Worm (Caenorhabditis elegans) whole organism, L1 larva: ENCODE measurements around the gene C39E6.2.

Source experiments
- C04F5.9 ChIP-seq: sonication (generic microtip); optimal IDR thresholded peaks from 2 replicates; lab custom pipeline; 2016; ENCODE audit warnings: missing genetic modification characterization, missing compliant biosample characterization
- C16A3.4 ChIP-seq: fragments of 150-350 bp; optimal IDR thresholded peaks from 2 replicates; lab custom pipeline; 2014; ENCODE audit warnings: missing biosample characterization, missing genetic modification characterization
- C34B4.2 ChIP-seq: sonication (generic microtip); optimal IDR thresholded peaks from 2 replicates; lab custom pipeline; 2017; ENCODE audit warnings: mild to moderate bottlenecking, missing genetic modification characterization, missing compliant biosample characterization
- F16B12.6 ChIP-seq: fragments of 150-350 bp; optimal IDR thresholded peaks from 2 replicates; lab custom pipeline; 2014; ENCODE audit warnings: missing biosample characterization, missing genetic modification characterization
- aha-1 ChIP-seq: fragments of 150-350 bp; optimal IDR thresholded peaks from 2 replicates; lab custom pipeline; 2014; ENCODE audit warnings: missing biosample characterization, missing genetic modification characterization
- ama-1 ChIP-seq: fragments of 150-350 bp; optimal IDR thresholded peaks from 2 replicates; lab custom pipeline; 2014
- blmp-1 ChIP-seq: fragments of 150-350 bp; optimal IDR thresholded peaks from 2 replicates; lab custom pipeline; 2014; ENCODE audit warnings: missing biosample characterization, missing genetic modification characterization
- ceh-8 ChIP-seq: fragments of 200-800 bp; sonication (Bioruptor generic); optimal IDR thresholded peaks from 2 replicates; lab custom pipeline; 2018; ENCODE audit warnings: mild to moderate bottlenecking, missing genetic modification characterization, moderate library complexity, missing compliant biosample characterization
- ceh-82 ChIP-seq, 3 experiments: fragments of 150-350 bp in 1 of 3; sonication (generic microtip) in 2 of 3; optimal IDR thresholded peaks; 2 replicates each; lab custom pipeline; 2014 to 2017; ENCODE audit warnings: missing biosample characterization in 3 of 3, missing genetic modification characterization in 3 of 3
- ceh-88 ChIP-seq: fragments of 200-800 bp; sonication (Bioruptor generic); IDR thresholded peaks from 2 replicates; pipeline ENCODE4 v1.3.6; 2022; ENCODE audit warnings: missing genetic modification characterization, missing compliant biosample characterization
- ceh-90 ChIP-seq: sonication (generic microtip); optimal IDR thresholded peaks from 2 replicates; lab custom pipeline; 2016; ENCODE audit warnings: missing genetic modification characterization, missing compliant biosample characterization
- ces-1 ChIP-seq: fragments of 150-350 bp; optimal IDR thresholded peaks from 2 replicates; lab custom pipeline; 2014; ENCODE audit warnings: missing biosample characterization, missing genetic modification reagents, missing genetic modification characterization
- dpl-1 ChIP-seq, 3 experiments: fragments of 150-350 bp in 2 of 3; sonication (generic microtip) in 1 of 3; optimal IDR thresholded peaks; 2 replicates each; lab custom pipeline; 2014 to 2017; ENCODE audit warnings: missing biosample characterization in 3 of 3, missing genetic modification characterization in 3 of 3, missing genetic modification reagents in 3 of 3
- dsc-1 ChIP-seq: sonication (generic microtip); optimal IDR thresholded peaks from 2 replicates; lab custom pipeline; 2016; ENCODE audit warnings: mild to moderate bottlenecking, missing genetic modification characterization, missing compliant biosample characterization
- efl-1 ChIP-seq, 4 experiments: fragments of 150-350 bp; optimal IDR thresholded peaks in 3 of 4; peaks in 1 of 4; 1 replicate in 1 of 4; 2 replicates in 3 of 4; lab custom pipeline; 2014; ENCODE audit warnings: missing biosample characterization in 2 of 4, missing genetic modification characterization in 2 of 4, missing genetic modification reagents in 2 of 4
- efl-3 ChIP-seq: fragments of 200-800 bp; sonication (Bioruptor generic); optimal IDR thresholded peaks from 2 replicates; lab custom pipeline; 2018; ENCODE audit warnings: mild to moderate bottlenecking, missing genetic modification characterization, missing compliant biosample characterization
- elt-3 ChIP-seq, 6 experiments: fragments of 150-350 bp in 1 of 6; sonication (generic microtip); optimal IDR thresholded peaks; 2 replicates each; lab custom pipeline; 2017 to 2018; ENCODE audit warnings: missing biosample characterization in 6 of 6, missing genetic modification characterization in 6 of 6, inconsistent platforms in 1 of 6
- fos-1 ChIP-seq: fragments of 150-350 bp; optimal IDR thresholded peaks from 2 replicates; lab custom pipeline; 2014; ENCODE audit warnings: missing biosample characterization, missing genetic modification characterization
- hlh-4 ChIP-seq: sonication (generic microtip); optimal IDR thresholded peaks from 2 replicates; lab custom pipeline; 2016; ENCODE audit warnings: mild to moderate bottlenecking, missing genetic modification characterization, missing compliant biosample characterization
- hpl-2 ChIP-seq: fragments of 150-350 bp; optimal IDR thresholded peaks from 2 replicates; lab custom pipeline; 2014; ENCODE audit warnings: missing biosample characterization, missing genetic modification reagents, missing genetic modification characterization
- irx-1 ChIP-seq: sonication (generic microtip); optimal IDR thresholded peaks from 2 replicates; lab custom pipeline; 2016; ENCODE audit warnings: missing genetic modification characterization, missing compliant biosample characterization
- isw-1 ChIP-seq: fragments of 200-800 bp; sonication (Bioruptor generic); IDR thresholded peaks from 2 replicates; pipeline ENCODE4 v1.3.6; 2022; ENCODE audit warnings: missing genetic modification characterization, missing compliant biosample characterization
- jun-1 ChIP-seq: fragments of 150-350 bp; optimal IDR thresholded peaks from 2 replicates; lab custom pipeline; 2014; ENCODE audit warnings: missing biosample characterization, missing genetic modification reagents, missing genetic modification characterization
- lin-14 ChIP-seq: fragments of 200-800 bp; sonication (Bioruptor generic); optimal IDR thresholded peaks from 2 replicates; lab custom pipeline; 2018; ENCODE audit warnings: mild to moderate bottlenecking, missing genetic modification characterization, moderate library complexity, missing compliant biosample characterization
- lin-35 ChIP-seq, 2 experiments: fragments of 150-350 bp; optimal IDR thresholded peaks; 2 replicates each; lab custom pipeline; 2014; ENCODE audit warnings: missing biosample characterization in 2 of 2, missing genetic modification characterization in 2 of 2, missing genetic modification reagents in 2 of 2
- mab-9 ChIP-seq: fragments of 200-800 bp; sonication (Bioruptor generic); IDR thresholded peaks from 2 replicates; pipeline ENCODE4 v1.3.6; 2022; ENCODE audit warnings: missing genetic modification reagents, missing genetic modification characterization, missing compliant biosample characterization
- mdl-1 ChIP-seq, 2 experiments: fragments of 150-350 bp; optimal IDR thresholded peaks; 2 replicates each; lab custom pipeline; 2014 to 2017; ENCODE audit warnings: missing biosample characterization in 2 of 2, missing genetic modification characterization in 2 of 2, inconsistent platforms in 1 of 2
- mep-1 ChIP-seq: fragments of 150-350 bp; optimal IDR thresholded peaks from 2 replicates; lab custom pipeline; 2014; ENCODE audit warnings: missing biosample characterization, missing genetic modification characterization
- nhr-11 ChIP-seq: fragments of 150-350 bp; optimal IDR thresholded peaks from 2 replicates; lab custom pipeline; 2014; ENCODE audit warnings: missing biosample characterization, missing genetic modification characterization
- nhr-12 ChIP-seq: sonication (generic microtip); optimal IDR thresholded peaks from 2 replicates; lab custom pipeline; 2017; ENCODE audit warnings: missing biosample characterization, missing genetic modification characterization
- nhr-20 ChIP-seq: sonication (generic microtip); optimal IDR thresholded peaks from 2 replicates; lab custom pipeline; 2016; ENCODE audit warnings: mild to moderate bottlenecking, missing genetic modification characterization, missing compliant biosample characterization
- nhr-28 ChIP-seq: fragments of 150-350 bp; optimal IDR thresholded peaks from 2 replicates; lab custom pipeline; 2014; ENCODE audit warnings: missing biosample characterization, missing genetic modification characterization
- nhr-47 ChIP-seq: sonication (generic microtip); optimal IDR thresholded peaks from 2 replicates; lab custom pipeline; 2016; ENCODE audit warnings: mild to moderate bottlenecking, missing genetic modification characterization, moderate library complexity, missing compliant biosample characterization
- nhr-71 ChIP-seq: sonication (generic microtip); optimal IDR thresholded peaks from 2 replicates; lab custom pipeline; 2016; ENCODE audit warnings: mild to moderate bottlenecking, missing genetic modification characterization, moderate library complexity, missing compliant biosample characterization
- nhr-76 ChIP-seq: sonication (generic microtip); optimal IDR thresholded peaks from 2 replicates; lab custom pipeline; 2017; ENCODE audit warnings: missing biosample characterization, missing genetic modification characterization
- nhr-84 ChIP-seq: sonication (generic microtip); optimal IDR thresholded peaks from 2 replicates; lab custom pipeline; 2017; ENCODE audit warnings: missing biosample characterization, missing genetic modification characterization
- nhr-85 ChIP-seq: sonication (generic microtip); peaks from one replicate; lab custom pipeline; 2016; ENCODE audit warnings: missing genetic modification characterization, inconsistent platforms, missing compliant biosample characterization
- pax-3 ChIP-seq: fragments of 200-800 bp; sonication (Bioruptor generic); optimal IDR thresholded peaks from 2 replicates; lab custom pipeline; 2018; ENCODE audit warnings: mild to moderate bottlenecking, missing genetic modification characterization, moderate library complexity, missing compliant biosample characterization
- pqm-1 ChIP-seq: sonication (generic microtip); optimal IDR thresholded peaks from 3 replicates; lab custom pipeline; 2017; ENCODE audit warnings: missing biosample characterization, missing genetic modification characterization
- skn-1 ChIP-seq: fragments of 150-350 bp; optimal IDR thresholded peaks from 2 replicates; lab custom pipeline; 2014; ENCODE audit warnings: missing biosample characterization, missing genetic modification characterization
- sox-4 ChIP-seq: sonication (generic microtip); optimal IDR thresholded peaks from 2 replicates; lab custom pipeline; 2016; ENCODE audit warnings: missing genetic modification characterization, missing compliant biosample characterization
- tbx-2 ChIP-seq: sonication (generic microtip); optimal IDR thresholded peaks from 2 replicates; lab custom pipeline; 2016; ENCODE audit warnings: missing genetic modification characterization, missing compliant biosample characterization
- tlp-1 ChIP-seq: fragments of 150-350 bp; optimal IDR thresholded peaks from 2 replicates; lab custom pipeline; 2014; ENCODE audit warnings: missing biosample characterization, missing genetic modification characterization
- unc-130 ChIP-seq: fragments of 150-350 bp; optimal IDR thresholded peaks from 2 replicates; lab custom pipeline; 2017; ENCODE audit warnings: missing biosample characterization, missing genetic modification characterization, inconsistent platforms
- unc-62 ChIP-seq: fragments of 150-350 bp; optimal IDR thresholded peaks from 2 replicates; lab custom pipeline; 2014; ENCODE audit warnings: missing biosample characterization, missing genetic modification reagents, missing genetic modification characterization
- unc-86 ChIP-seq: sonication (generic microtip); optimal IDR thresholded peaks from 2 replicates; lab custom pipeline; 2016; ENCODE audit warnings: missing genetic modification characterization, missing compliant biosample characterization
- unc-98 ChIP-seq: fragments of 200-800 bp; sonication (Bioruptor generic); IDR thresholded peaks from 2 replicates; pipeline ENCODE4 v1.3.6; 2022; ENCODE audit warnings: missing genetic modification characterization, missing compliant biosample characterization
- vab-15 ChIP-seq: sonication (generic microtip); optimal IDR thresholded peaks from 2 replicates; lab custom pipeline; 2017; ENCODE audit warnings: missing genotype, mild to moderate bottlenecking, missing genetic modification characterization, missing compliant biosample characterization
- zag-1 ChIP-seq: fragments of 150-350 bp; optimal IDR thresholded peaks from 2 replicates; lab custom pipeline; 2014; ENCODE audit warnings: missing biosample characterization, missing genetic modification characterization
- ztf-11 ChIP-seq, 2 experiments: sonication (generic microtip); optimal IDR thresholded peaks; 2 replicates each; lab custom pipeline; 2016 to 2017; ENCODE audit warnings: missing genetic modification characterization in 2 of 2, missing biosample characterization in 1 of 2, missing compliant biosample characterization in 1 of 2

C39E6.2 gene

ce11 chrX:4711698-4712329 is 43.1 kb downstream of the C39E6.2 start, which contains the start of the genes dnj-14 and glit-1 (continued):
- peak; percentile 62; the same call in 1 of the 2 replicates for TF ChIP-seq ceh-88 (GFP tag; lab: Robert Waterston, UW)
- TF ChIP-seq aha-1, result peak; percentile 19
- TF ChIP-seq pqm-1, result no peak
- no peak for TF ChIP-seq ama-1
- TF ChIP-seq dpl-1 (GFP tag; optimal IDR thresholded peaks at IDR 0.05; lab: Kevin White, UChicago), result peak; percentile 70 to 76 (median 74)
- peak; percentile 79 for TF ChIP-seq blmp-1
- TF ChIP-seq unc-130 (tag; lab: Kevin White, UChicago), result peak; percentile 71
- TF ChIP-seq pax-3 (tag; lab: Kevin White, UChicago), result peak; percentile 71
- TF ChIP-seq sox-4 (tag; lab: Kevin White, UChicago), result no peak
- peak; percentile 72 for TF ChIP-seq hpl-2 (GFP tag; lab: Kevin White, UChicago)
- no peak for TF ChIP-seq C34B4.2
- TF ChIP-seq ceh-90 (tag; lab: Kevin White, UChicago), result no peak
- peak; percentile 86 for TF ChIP-seq isw-1
- peak; percentile 83 for TF ChIP-seq dsc-1 (tag; lab: Kevin White, UChicago)
- TF ChIP-seq elt-3 (tag; optimal IDR thresholded peaks at IDR 0.05; lab: Kevin White, UChicago), result peak in 3 of 6 experiments; percentile 52 to 86 (median 66)

- TF ChIP-seq ceh-8 (GFP tag; lab: Kevin White, UChicago) (peak; percentile 31), sox-4 (tag; lab: Kevin White, UChicago) (no peak), lin-14 (GFP tag; lab: Kevin White, UChicago) (peak; percentile 77), hlh-4 (tag; lab: Kevin White, UChicago) (no peak), mep-1 (tag; lab: Kevin White, UChicago) (peak; percentile 65), efl-3 (GFP tag; lab: Kevin White, UChicago) (no peak), unc-98 (GFP tag; lab: Robert Waterston, UW) (no peak), jun-1 (tag; lab: Kevin White, UChicago) (peak; percentile 52), unc-62 (GFP tag; lab: Kevin White, UChicago) (no peak), irx-1 (peak; percentile 36), fos-1 (tag; lab: Kevin White, UChicago) (no peak), ceh-82 (tag; optimal IDR thresholded peaks at IDR 0.05; lab: Kevin White, UChicago) (peak in 1 of 3 experiments; percentile 40), unc-86 (peak; percentile 44), nhr-12 (tag; lab: Kevin White, UChicago) (no peak), mab-9 (no peak), isw-1 (no peak), tlp-1 (tag; lab: Kevin White, UChicago) (no peak), elt-3 (tag; optimal IDR thresholded peaks at IDR 0.05; lab: Kevin White, UChicago) (no peak), nhr-85 (tag; lab: Kevin White, UChicago) (no peak), nhr-20 (peak; percentile 53), skn-1 (tag; lab: Kevin White, UChicago) (no peak), mdl-1 (tag; optimal IDR thresholded peaks at IDR 0.05; lab: Kevin White, UChicago) (peak in 1 of 2 experiments; percentile 34), zag-1 (tag; lab: Kevin White, UChicago) (no peak), C04F5.9 (no peak), nhr-28 (tag; lab: Kevin White, UChicago) (no peak), efl-1 (optimal IDR thresholded peaks at IDR 0.05; lab: Kevin White, UChicago) (peak; percentile 28), efl-1 (GFP tag; optimal IDR thresholded peaks at IDR 0.05 in 1 of 2; lab: Kevin White, UChicago) (peak; percentile 19 to 83), F16B12.6 (tag; lab: Kevin White, UChicago) (peak; percentile 90), nhr-71 (tag; lab: Kevin White, UChicago) (peak; percentile 68), pqm-1 (peak; percentile 8), blmp-1 (peak; percentile 6), nhr-47 (tag; lab: Kevin White, UChicago) (peak; percentile 53), ces-1 (GFP tag; lab: Kevin White, UChicago) (no peak), lin-35 (GFP tag; optimal IDR thresholded peaks at IDR 0.05; lab: Kevin White, UChicago) (peak; percentile 21 to 60), ztf-11 (tag; optimal IDR thresholded peaks at IDR 0.05; lab: Kevin White, UChicago) (no peak), ceh-88 (GFP tag; lab: Robert Waterston, UW) (no peak), dsc-1 (tag; lab: Kevin White, UChicago) (peak; percentile 22), tbx-2 (tag; lab: Kevin White, UChicago) (peak; percentile 52), nhr-84 (tag; lab: Kevin White, UChicago) (no peak), C16A3.4 (tag; lab: Kevin White, UChicago) (peak; percentile 34), nhr-76 (tag; lab: Kevin White, UChicago) (no peak), nhr-11 (tag; lab: Kevin White, UChicago) (no peak), vab-15 (tag; lab: Kevin White, UChicago) (no peak)
Measured at ce11 chrX:4706755-4707226, 48.1 kb downstream of the C39E6.2 start, which contains the start of gene dhhc-10. TSS of gene dhhc-10 (plus strand) at chrX:4707176.
